Worm (Caenorhabditis elegans): ENCODE data around the gene mans-3.

DNA sequence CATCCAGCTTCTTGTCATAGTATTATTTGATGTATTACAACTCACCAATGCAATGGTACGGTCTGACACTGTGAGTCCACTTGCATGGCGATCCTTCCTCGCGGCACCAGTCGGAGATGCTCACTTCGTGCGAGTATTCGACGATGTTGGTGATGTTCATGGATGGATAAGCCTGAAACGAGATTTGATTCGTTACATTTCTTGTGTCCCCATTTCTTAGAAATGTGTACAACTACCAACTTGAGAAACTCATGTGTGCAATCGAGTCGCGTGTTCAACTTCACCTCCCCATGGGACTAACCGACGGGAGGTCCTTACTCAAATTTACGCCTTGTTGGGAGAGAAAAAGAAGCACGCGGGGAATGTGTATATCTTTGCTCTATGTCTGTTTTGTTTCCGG lies 49.7 kb upstream of the mans-3 start:
- TF ChIP-seq syd-9 (tag; optimal IDR thresholded peaks at IDR 0.05) = no peak
- TF ChIP-seq pax-1 (tag; optimal IDR thresholded peaks at IDR 0.05) = no peak
- TF ChIP-seq nhr-232 (tag; optimal IDR thresholded peaks at IDR 0.05) = no peak
- no peak for TF ChIP-seq sdc-2 (tag; optimal IDR thresholded peaks at IDR 0.05)
- no peak for TF ChIP-seq ama-1 (optimal IDR thresholded peaks at IDR 0.05)

All from whole organism, late embryonic.